Worm (Caenorhabditis elegans) whole organism, L3 larva: Measurements from ENCODE around the gene ttr-41.

Source experiments
- aly-2 ChIP-seq: fragments of 150-350 bp; optimal IDR thresholded peaks from 2 replicates; lab custom pipeline; 2014; ENCODE audit warnings: missing biosample characterization, missing genetic modification characterization
- elt-3 ChIP-seq, 3 experiments: fragments of 150-350 bp in 1 of 3; sonication (generic microtip) in 2 of 3; optimal IDR thresholded peaks; 2 replicates in 2 of 3; 4 replicates in 1 of 3; lab custom pipeline; 2014 to 2017; ENCODE audit warnings: missing biosample characterization in 3 of 3, missing genetic modification characterization in 3 of 3
- nhr-76 ChIP-seq: fragments of 150-350 bp; sonication (generic microtip); optimal IDR thresholded peaks from 5 replicates; lab custom pipeline; 2014; ENCODE audit warnings: missing biosample characterization, missing genetic modification characterization

DNA sequence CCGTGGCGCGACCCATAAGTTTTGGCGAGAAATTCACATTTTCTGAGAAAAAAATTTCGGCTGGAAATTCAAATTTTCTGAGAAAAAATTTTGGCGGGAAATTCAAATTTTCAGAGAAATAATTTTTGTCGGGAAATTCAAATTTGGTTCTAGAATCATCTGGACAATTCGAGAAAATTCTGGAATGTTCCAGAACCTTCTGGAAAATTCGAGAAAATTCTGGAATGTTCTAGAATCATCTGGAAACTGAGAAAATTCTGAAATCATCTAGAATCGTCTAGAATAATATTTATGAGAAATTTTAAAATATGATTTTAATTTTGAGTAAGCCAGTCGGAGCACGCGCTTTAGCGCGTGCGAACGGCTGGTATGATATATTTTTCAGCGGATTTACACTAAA, 42.8 kb downstream of the ttr-41 start:
- TF ChIP-seq elt-3 (tag; optimal IDR thresholded peaks at IDR 0.05; lab: Kevin White, UChicago): no peak
- no peak for TF ChIP-seq nhr-76
- TF ChIP-seq aly-2: no peak
